Fruit fly (Drosophila melanogaster): ENCODE measurements around the gene Kal1.

Kal1 gene

dm6 chr3R:24188619-24189018, 47.4 kb downstream of the Kal1 start, which contains the start of gene CG5515 (continued):
- peak; percentile 45 for TF ChIP-seq CG6792 (GFP tag; optimal IDR thresholded peaks at IDR 0.05)
- TF ChIP-seq CG3032 (tag; optimal IDR thresholded peaks at IDR 0.05): peak; percentile 48
- peak; percentile 57; the same call in 2 of the 3 replicates for TF ChIP-seq eg (GFP tag; IDR thresholded peaks at IDR 0.05)
- TF ChIP-seq net (GFP tag; optimal IDR thresholded peaks at IDR 0.05): peak; percentile 48
- peak; percentile 73 for TF ChIP-seq OdsH (GFP tag; optimal IDR thresholded peaks at IDR 0.05)
- no peak for TF ChIP-seq fd59A (GFP tag; optimal IDR thresholded peaks at IDR 0.05)
- no peak for TF ChIP-seq svp (GFP tag)
- peak; percentile 26 for TF ChIP-seq CG11762 (GFP tag; optimal IDR thresholded peaks at IDR 0.05; ENCODE audit: insufficient read depth)
- TF ChIP-seq CG11902 (GFP tag; optimal IDR thresholded peaks at IDR 0.05): peak; percentile 45
- TF ChIP-seq dac (GFP tag; optimal IDR thresholded peaks at IDR 0.05): peak; percentile 14
- TF ChIP-seq Met (GFP tag; optimal IDR thresholded peaks at IDR 0.05): no peak
- no peak for TF ChIP-seq CG15336 (GFP tag; IDR thresholded peaks at IDR 0.05)
- peak; percentile 79 for TF ChIP-seq Sox14 (GFP tag; optimal IDR thresholded peaks at IDR 0.05)
- TF ChIP-seq CG34406 (GFP tag; optimal IDR thresholded peaks at IDR 0.05): peak; percentile 63
- TF ChIP-seq cyc (GFP tag; optimal IDR thresholded peaks at IDR 0.05): peak; percentile 57
- TF ChIP-seq topi (GFP tag; optimal IDR thresholded peaks at IDR 0.05): peak; percentile 75
- TF ChIP-seq ss (GFP tag; optimal IDR thresholded peaks at IDR 0.05): no peak
- peak; percentile 78 for TF ChIP-seq Hr4 (GFP tag; optimal IDR thresholded peaks at IDR 0.05)
- peak; percentile 67 for TF ChIP-seq Ets21C (GFP tag; optimal IDR thresholded peaks at IDR 0.05)
- peak; percentile 80 for TF ChIP-seq CG31627 (GFP tag; optimal IDR thresholded peaks at IDR 0.05)
- TF ChIP-seq Sox102F (GFP tag; optimal IDR thresholded peaks at IDR 0.05): no peak
- peak; percentile 40 for TF ChIP-seq CG8319 (GFP tag; optimal IDR thresholded peaks at IDR 0.05)
- TF ChIP-seq CG16779 (tag; optimal IDR thresholded peaks at IDR 0.05): no peak
- no peak for TF ChIP-seq Gug (GFP tag; IDR thresholded peaks at IDR 0.05)
- no peak for TF ChIP-seq Lpt (GFP tag; optimal IDR thresholded peaks at IDR 0.05)
- peak; percentile 62 for TF ChIP-seq CG10631 (GFP tag; optimal IDR thresholded peaks at IDR 0.05)
- TF ChIP-seq lz (GFP tag; optimal IDR thresholded peaks at IDR 0.05): peak; percentile 77
- no peak for TF ChIP-seq fkh (GFP tag; optimal IDR thresholded peaks at IDR 0.05)

- TF ChIP-seq Eip78C (GFP tag) (peak; percentile 99), ss (GFP tag; optimal IDR thresholded peaks at IDR 0.05) (peak in 1 of 2 experiments; percentile 93), Eip75B (GFP tag; optimal IDR thresholded peaks at IDR 0.05) (peak; percentile 95), dsx (GFP tag; optimal IDR thresholded peaks at IDR 0.05; ENCODE audit: poor library complexity, severe bottlenecking) (peak; percentile 93), CG16779 (tag; optimal IDR thresholded peaks at IDR 0.05) (peak; percentile 76), CG10631 (GFP tag; optimal IDR thresholded peaks at IDR 0.05) (peak; percentile 95), CG6808 (GFP tag; optimal IDR thresholded peaks at IDR 0.05) (peak; percentile 90), CG15336 (GFP tag; IDR thresholded peaks at IDR 0.05) (peak; percentile 94), CG6163 (GFP tag; IDR thresholded peaks at IDR 0.05) (peak; percentile 96), salr (GFP tag; optimal IDR thresholded peaks at IDR 0.05) (peak in 1 of 2 experiments; percentile 89), Lpt (GFP tag; optimal IDR thresholded peaks at IDR 0.05) (peak; percentile 93), CG3919 (GFP tag; optimal IDR thresholded peaks at IDR 0.05) (peak; percentile 96), CG9139 (GFP tag; optimal IDR thresholded peaks at IDR 0.05) (peak; percentile 86), CG4318 (GFP tag; optimal IDR thresholded peaks at IDR 0.05) (peak; percentile 88), cyc (GFP tag; optimal IDR thresholded peaks at IDR 0.05) (peak; percentile 97), spab (GFP tag; optimal IDR thresholded peaks at IDR 0.05) (peak; percentile 90), CG7368 (GFP tag; optimal IDR thresholded peaks at IDR 0.05) (peak; percentile 94), esn (GFP tag; optimal IDR thresholded peaks at IDR 0.05) (peak; percentile 97), CG1621 (tag; optimal IDR thresholded peaks at IDR 0.05) (peak; percentile 91), eg (GFP tag; IDR thresholded peaks at IDR 0.05) (peak; percentile 97), Ets96B (tag; optimal IDR thresholded peaks at IDR 0.05) (peak; percentile 96), CG8632 (GFP tag; optimal IDR thresholded peaks at IDR 0.05) (peak; percentile 95), Gug (GFP tag; IDR thresholded peaks at IDR 0.05) (peak; percentile 94), CG34406 (GFP tag; optimal IDR thresholded peaks at IDR 0.05) (peak; percentile 94), Sox14 (GFP tag; optimal IDR thresholded peaks at IDR 0.05) (peak; percentile 96), CG6854 (GFP tag; optimal IDR thresholded peaks at IDR 0.05) (peak; percentile 83), Smox (GFP tag; optimal IDR thresholded peaks at IDR 0.05) (peak; percentile 95), Hr4 (GFP tag; optimal IDR thresholded peaks at IDR 0.05) (peak; percentile 97), Sox102F (GFP tag; optimal IDR thresholded peaks at IDR 0.05) (peak; percentile 93), CG6276 (GFP tag; optimal IDR thresholded peaks at IDR 0.05) (no peak), fd59A (GFP tag; optimal IDR thresholded peaks at IDR 0.05) (peak; percentile 90), CG11762 (GFP tag; optimal IDR thresholded peaks at IDR 0.05; ENCODE audit: insufficient read depth) (peak; percentile 97), CG8319 (GFP tag; optimal IDR thresholded peaks at IDR 0.05) (peak; percentile 92), Blimp-1 (GFP tag; optimal IDR thresholded peaks at IDR 0.05) (peak; percentile 78)
Measured at dm6 chr3R:24193373-24193879, 52.2 kb downstream of the Kal1 start, which contains the start of the genes SMC6 and CG6204. TSS of gene SMC6 (minus strand) at chr3R:24193423. TSS of gene CG6204 (plus strand) at chr3R:24193832.

Data from whole organism, prepupa.